Fruit fly (Drosophila melanogaster): ENCODE results near the gene CG15422.

The CG15422 gene

dm6 chr2L:4045185-4045814 is 40.5 kb downstream of the CG15422 start (continued):
- peak; percentile 63 for TF ChIP-seq CG3032 (tag; optimal IDR thresholded peaks at IDR 0.05)
- TF ChIP-seq ss (GFP tag; optimal IDR thresholded peaks at IDR 0.05) = peak; percentile 6 to 63
- TF ChIP-seq Blimp-1 (GFP tag; optimal IDR thresholded peaks at IDR 0.05) = no peak
- TF ChIP-seq CG11294 (GFP tag; IDR thresholded peaks at IDR 0.05) = no peak; the same call in 1 of the 2 replicates
- peak; percentile 81 for TF ChIP-seq Eip78C (GFP tag)
- TF ChIP-seq Sox14 (GFP tag; optimal IDR thresholded peaks at IDR 0.05) = peak; percentile 73
- TF ChIP-seq dac (GFP tag; optimal IDR thresholded peaks at IDR 0.05) = peak; percentile 9
- TF ChIP-seq CG8319 (GFP tag; optimal IDR thresholded peaks at IDR 0.05) = peak; percentile 15
- TF ChIP-seq CG4318 (GFP tag; optimal IDR thresholded peaks at IDR 0.05) = peak; percentile 22
- TF ChIP-seq CG11762 (GFP tag; optimal IDR thresholded peaks at IDR 0.05; ENCODE audit: insufficient read depth) = peak; percentile 27
- TF ChIP-seq CG9139 (GFP tag; optimal IDR thresholded peaks at IDR 0.05) = peak; percentile 29
- TF ChIP-seq Hr38 (GFP tag; optimal IDR thresholded peaks at IDR 0.05) = no peak
- peak; percentile 80 for TF ChIP-seq CG8119 (GFP tag; IDR thresholded peaks at IDR 0.05)
- peak; percentile 66 for TF ChIP-seq eg (GFP tag; IDR thresholded peaks at IDR 0.05)
- TF ChIP-seq Ets21C (GFP tag; optimal IDR thresholded peaks at IDR 0.05) = peak; percentile 17
- no peak for TF ChIP-seq vri (GFP tag; optimal IDR thresholded peaks at IDR 0.05)
- peak; percentile 32 for TF ChIP-seq CG6808 (GFP tag; optimal IDR thresholded peaks at IDR 0.05)
- peak; percentile 26 for TF ChIP-seq CG1621 (tag; optimal IDR thresholded peaks at IDR 0.05)

- TF ChIP-seq vri (GFP tag; optimal IDR thresholded peaks at IDR 0.05) = no peak
- TF ChIP-seq CG16779 (tag; optimal IDR thresholded peaks at IDR 0.05) = no peak
- no peak for TF ChIP-seq cyc (GFP tag; optimal IDR thresholded peaks at IDR 0.05)
- no peak for TF ChIP-seq CG8119 (GFP tag; IDR thresholded peaks at IDR 0.05)
- TF ChIP-seq Ets96B (tag; optimal IDR thresholded peaks at IDR 0.05) = no peak
- TF ChIP-seq Hr4 (GFP tag; optimal IDR thresholded peaks at IDR 0.05) = no peak
- no peak for TF ChIP-seq Blimp-1 (GFP tag; optimal IDR thresholded peaks at IDR 0.05)
- TF ChIP-seq Hr38 (GFP tag; optimal IDR thresholded peaks at IDR 0.05) = no peak
Observed at dm6 chr2L:4051770-4052169, 47.0 kb downstream of the CG15422 start.

dm6 chr2L:4052346-4052745 is 47.6 kb downstream of the CG15422 start:
- TF ChIP-seq CG7368 (GFP tag; optimal IDR thresholded peaks at IDR 0.05) = no peak
- no peak for TF ChIP-seq CG4318 (GFP tag; optimal IDR thresholded peaks at IDR 0.05)
- peak; percentile 39 for TF ChIP-seq svp (GFP tag)
- no peak for TF ChIP-seq achi (GFP tag; optimal IDR thresholded peaks at IDR 0.05)
- TF ChIP-seq Ets96B (tag; optimal IDR thresholded peaks at IDR 0.05) = no peak
- no peak for TF ChIP-seq lz (GFP tag; optimal IDR thresholded peaks at IDR 0.05)
- no peak for TF ChIP-seq Sox102F (GFP tag; optimal IDR thresholded peaks at IDR 0.05)
- no peak for TF ChIP-seq CG11762 (GFP tag; optimal IDR thresholded peaks at IDR 0.05; ENCODE audit: insufficient read depth)
- no peak for TF ChIP-seq CG8319 (GFP tag; optimal IDR thresholded peaks at IDR 0.05)
- peak; percentile 59 for TF ChIP-seq Eip78C (GFP tag)
- TF ChIP-seq CG3032 (tag; optimal IDR thresholded peaks at IDR 0.05) = no peak

dm6 chr2L:4053421-4054091 is 48.8 kb downstream of the CG15422 start:
- peak; percentile 15 for TF ChIP-seq topi (GFP tag; optimal IDR thresholded peaks at IDR 0.05)
- peak; percentile 66 for TF ChIP-seq esn (GFP tag; optimal IDR thresholded peaks at IDR 0.05)
- peak; percentile 70 for TF ChIP-seq fkh (GFP tag; optimal IDR thresholded peaks at IDR 0.05)
- peak in 1 of 2 experiments; percentile 61 for TF ChIP-seq salr (GFP tag; optimal IDR thresholded peaks at IDR 0.05)
- TF ChIP-seq CG11294 (GFP tag; IDR thresholded peaks at IDR 0.05) = no peak
- TF ChIP-seq Hr4 (GFP tag; optimal IDR thresholded peaks at IDR 0.05) = peak; percentile 43
- no peak for TF ChIP-seq CG6854 (GFP tag; optimal IDR thresholded peaks at IDR 0.05)
- TF ChIP-seq CG6163 (GFP tag; IDR thresholded peaks at IDR 0.05) = peak; percentile 81
- no peak for TF ChIP-seq CG31627 (GFP tag; optimal IDR thresholded peaks at IDR 0.05)
- no peak for TF ChIP-seq Blimp-1 (GFP tag; optimal IDR thresholded peaks at IDR 0.05)
- TF ChIP-seq fd85E (GFP tag; optimal IDR thresholded peaks at IDR 0.05) = no peak
- TF ChIP-seq Sox15 (GFP tag; optimal IDR thresholded peaks at IDR 0.05) = no peak
- TF ChIP-seq Met (GFP tag; optimal IDR thresholded peaks at IDR 0.05) = peak; percentile 32
- TF ChIP-seq CG34406 (GFP tag; optimal IDR thresholded peaks at IDR 0.05) = peak; percentile 63
- peak; percentile 45 for TF ChIP-seq CG7368 (GFP tag; optimal IDR thresholded peaks at IDR 0.05)
- TF ChIP-seq Eip75B (GFP tag; optimal IDR thresholded peaks at IDR 0.05) = peak; percentile 33
- TF ChIP-seq CG15336 (GFP tag; IDR thresholded peaks at IDR 0.05) = peak; percentile 85
- peak; percentile 43 for TF ChIP-seq CG6276 (GFP tag; optimal IDR thresholded peaks at IDR 0.05)
- TF ChIP-seq vri (GFP tag; optimal IDR thresholded peaks at IDR 0.05) = peak; percentile 15
- TF ChIP-seq Hr39 (GFP tag; optimal IDR thresholded peaks at IDR 0.05) = no peak
- peak; percentile 16 for TF ChIP-seq lz (GFP tag; optimal IDR thresholded peaks at IDR 0.05)
- peak; percentile 14 for TF ChIP-seq Sox14 (GFP tag; optimal IDR thresholded peaks at IDR 0.05)
- TF ChIP-seq CG11762 (GFP tag; optimal IDR thresholded peaks at IDR 0.05; ENCODE audit: insufficient read depth) = peak; percentile 36

All from whole organism, prepupa.